Worm (Caenorhabditis elegans): ENCODE results near the gene R02F11.2.

DNA sequence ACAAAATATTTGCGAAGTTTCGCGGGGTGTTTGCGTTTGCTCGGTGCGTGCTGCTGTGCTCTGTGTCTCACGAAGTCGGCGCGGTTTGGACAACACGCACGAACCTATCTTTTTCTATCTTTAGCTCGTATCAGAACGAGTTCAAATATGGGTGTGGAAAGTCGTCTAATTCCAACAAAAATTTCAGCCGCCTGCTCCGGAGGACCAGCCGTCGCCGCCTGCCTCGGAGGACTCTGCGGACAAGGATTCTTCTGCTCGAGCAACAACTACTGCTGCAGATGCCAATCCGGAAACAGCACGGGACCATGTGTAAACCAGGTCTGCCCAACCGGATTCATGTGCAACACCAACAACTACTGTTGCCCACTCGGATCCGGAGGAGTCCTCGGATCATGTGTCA lies 7.5 kb downstream of the R02F11.2 start:
- TF ChIP-seq ref-1 (GFP tag; conservative IDR thresholded peaks at IDR 0.05) (no peak), klf-2 (GFP tag; conservative IDR thresholded peaks at IDR 0.05) (no peak), flt-1 (GFP tag; IDR thresholded peaks at IDR 0.05) (no peak), ztf-29 (GFP tag; IDR thresholded peaks at IDR 0.05) (no peak), tab-1 (GFP tag; IDR thresholded peaks at IDR 0.05) (no peak), T22C8.4 (GFP tag; IDR thresholded peaks at IDR 0.05) (no peak), ztf-23 (GFP tag; IDR thresholded peaks at IDR 0.05) (no peak), med-1 (GFP tag; optimal IDR thresholded peaks at IDR 0.05; ENCODE audit: insufficient read depth) (no peak), cog-1 (tag; optimal IDR thresholded peaks at IDR 0.05) (no peak)
